Worm (Caenorhabditis elegans): ENCODE results near the gene F40A3.6.

ce11 chrV:7876881-7877475, 16.7 kb downstream of the F40A3.6 start, which contains the start of gene F40A3.3:
- TF ChIP-seq dao-5 (tag; optimal IDR thresholded peaks at IDR 0.05) (no peak), W03F9.2 (tag; optimal IDR thresholded peaks at IDR 0.05) (peak; percentile 38)
